Fruit fly (Drosophila melanogaster) whole organism: ENCODE measurements around the gene Daao2.
A peak's percentile ranks its signal among the peaks of the same experiment; 100 is the strongest.

Experiments
- CG8478 ChIP-seq: fragments of >200 bp; optimal IDR thresholded peaks from 2 replicates; lab custom pipeline; 2018; ENCODE audit warnings: inconsistent platforms
- Dll ChIP-seq: fragments of >200 bp; optimal IDR thresholded peaks from 2 replicates; lab custom pipeline; 2017
- EcR ChIP-seq, 2 experiments: fragments of >200 bp; optimal IDR thresholded peaks; 2 replicates each; lab custom pipeline; 2017; ENCODE audit warnings: missing biosample characterization in 2 of 2, missing genetic modification characterization in 2 of 2, missing genetic modification reagents in 2 of 2
- pan ChIP-seq: fragments of >200 bp; optimal IDR thresholded peaks from 2 replicates; lab custom pipeline; 2017
- psq ChIP-seq: fragments of >200 bp; optimal IDR thresholded peaks from 2 replicates; lab custom pipeline; 2017
- usp ChIP-seq: fragments of >200 bp; optimal IDR thresholded peaks from 2 replicates; lab custom pipeline; 2017; ENCODE audit warnings: missing biosample characterization, missing genetic modification characterization, mixed read lengths

Gene Daao2

DNA sequence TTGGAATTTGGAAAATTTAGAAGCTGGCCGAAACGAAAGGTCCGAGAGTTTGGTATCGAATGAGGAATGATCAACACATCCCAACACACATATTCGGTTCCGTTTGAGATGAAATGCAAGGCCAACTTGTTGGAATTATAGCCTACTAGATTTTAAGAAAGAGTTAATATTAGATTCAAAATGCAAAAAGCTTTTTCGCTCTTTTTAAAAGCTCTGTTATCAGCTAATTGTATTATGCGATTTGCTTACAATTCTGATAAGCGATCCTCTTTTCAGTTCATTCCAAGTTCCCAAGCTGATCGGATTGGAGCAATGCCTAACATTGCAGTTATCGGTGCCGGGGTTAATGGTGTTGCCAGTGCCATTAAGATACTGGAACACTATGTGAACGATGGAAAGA, at the start of gene Daao2, which contains the start of gene CG17377:
TSS of gene Daao2 (plus strand) at position 272 of the 400 bp plus-strand sequence.
TSS of gene CG17377 (minus strand) at position 101 of the 400 bp plus-strand sequence.
- TF ChIP-seq psq (lab: Kevin White, UChicago) (no peak), CG8478 (lab: Kevin White, UChicago) (no peak), pan (lab: Kevin White, UChicago) (no peak), Dll (lab: Kevin White, UChicago) (no peak), usp (GFP tag; lab: Kevin White, UChicago) (no peak), EcR (GFP tag; optimal IDR thresholded peaks at IDR 0.05; lab: Kevin White, UChicago) (no peak)

- TF ChIP-seq CG8478 (lab: Kevin White, UChicago), result no peak
- no peak for TF ChIP-seq usp (GFP tag; lab: Kevin White, UChicago)
- TF ChIP-seq EcR (GFP tag; optimal IDR thresholded peaks at IDR 0.05; lab: Kevin White, UChicago), result no peak
- TF ChIP-seq pan (lab: Kevin White, UChicago), result no peak
- TF ChIP-seq Dll (lab: Kevin White, UChicago), result no peak
- no peak for TF ChIP-seq psq (lab: Kevin White, UChicago)
Measured at dm6 chr2L:6759528-6759927, 43.3 kb upstream of the Daao2 start, which contains the start of gene CG11322. TSS of gene CG11322 (minus strand) at chr2L:6759628.

dm6 chr2L:6772655-6773054, 30.2 kb upstream of the Daao2 start, which contains the start of gene LUBEL:
TSS of gene LUBEL (minus strand) at chr2L:6772755.
- no peak for TF ChIP-seq CG8478 (lab: Kevin White, UChicago)
- no peak for TF ChIP-seq usp (GFP tag; lab: Kevin White, UChicago)
- no peak for TF ChIP-seq Dll (lab: Kevin White, UChicago)
- TF ChIP-seq EcR (GFP tag; optimal IDR thresholded peaks at IDR 0.05; lab: Kevin White, UChicago), result no peak
- TF ChIP-seq psq (lab: Kevin White, UChicago), result no peak
- no peak for TF ChIP-seq pan (lab: Kevin White, UChicago)

- TF ChIP-seq usp (GFP tag; lab: Kevin White, UChicago), result no peak
- TF ChIP-seq EcR (GFP tag; optimal IDR thresholded peaks at IDR 0.05; lab: Kevin White, UChicago), result no peak
- no peak for TF ChIP-seq CG8478 (lab: Kevin White, UChicago)
Measured at dm6 chr2L:6773645-6774044, 29.2 kb upstream of the Daao2 start, which contains the start of gene CG17378. TSS of gene CG17378 (plus strand) at chr2L:6774041.

- TF ChIP-seq EcR (GFP tag; optimal IDR thresholded peaks at IDR 0.05; lab: Kevin White, UChicago) (no peak), usp (GFP tag; lab: Kevin White, UChicago) (no peak), Dll (lab: Kevin White, UChicago) (no peak), pan (lab: Kevin White, UChicago) (no peak), CG8478 (lab: Kevin White, UChicago) (no peak)
Measured at dm6 chr2L:6774853-6775252, 28.0 kb upstream of the Daao2 start.

dm6 chr2L:6783395-6783794, 19.4 kb upstream of the Daao2 start:
- TF ChIP-seq usp (GFP tag; lab: Kevin White, UChicago), result no peak
- no peak for TF ChIP-seq Dll (lab: Kevin White, UChicago)
- TF ChIP-seq CG8478 (lab: Kevin White, UChicago), result no peak
- TF ChIP-seq pan (lab: Kevin White, UChicago), result no peak
- TF ChIP-seq psq (lab: Kevin White, UChicago), result no peak
- no peak for TF ChIP-seq EcR (GFP tag; optimal IDR thresholded peaks at IDR 0.05; lab: Kevin White, UChicago)

DNA sequence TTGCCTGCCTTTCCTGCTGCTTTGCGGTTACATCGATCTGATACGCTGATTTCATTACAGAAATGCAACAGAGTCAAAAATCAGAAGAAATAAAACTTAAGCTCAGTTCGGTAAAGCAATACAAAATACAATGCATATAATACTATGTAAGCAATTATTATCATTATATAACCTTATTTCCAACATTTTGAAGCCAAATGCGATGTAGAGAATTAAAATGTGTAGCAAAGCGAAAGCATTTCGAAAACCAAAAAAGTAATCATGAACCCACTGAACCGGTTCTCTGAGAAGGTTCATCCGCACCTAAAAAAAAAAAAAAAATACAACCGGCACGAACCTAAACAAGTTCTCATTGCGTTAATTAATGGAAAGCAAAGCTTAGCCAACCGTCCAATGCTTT, 18.6 kb upstream of the Daao2 start:
- TF ChIP-seq Dll (lab: Kevin White, UChicago) (no peak), pan (lab: Kevin White, UChicago) (no peak), psq (lab: Kevin White, UChicago) (no peak), CG8478 (lab: Kevin White, UChicago) (no peak), EcR (GFP tag; optimal IDR thresholded peaks at IDR 0.05; lab: Kevin White, UChicago) (no peak), usp (GFP tag; lab: Kevin White, UChicago) (no peak)

DNA sequence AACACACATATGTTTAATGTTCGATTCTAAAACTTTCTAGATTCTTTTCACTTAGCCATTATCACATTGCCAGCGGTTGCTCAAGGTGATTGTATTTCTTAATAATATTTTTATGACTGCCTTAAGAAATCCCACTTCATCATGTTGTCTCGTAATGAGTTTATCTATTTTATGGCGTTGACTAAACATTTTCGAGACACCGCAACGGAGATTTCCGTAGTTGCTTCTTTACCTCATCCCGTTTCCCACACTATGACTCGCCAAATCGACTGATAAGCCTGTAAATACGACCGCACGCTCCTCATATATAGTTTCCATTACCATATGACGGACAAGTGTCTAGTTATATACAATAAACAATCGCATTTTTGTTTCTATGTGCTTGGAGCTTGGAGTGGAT, 17.2 kb upstream of the Daao2 start:
- TF ChIP-seq usp (GFP tag; lab: Kevin White, UChicago) (no peak), pan (lab: Kevin White, UChicago) (no peak), EcR (GFP tag; optimal IDR thresholded peaks at IDR 0.05; lab: Kevin White, UChicago) (no peak), CG8478 (lab: Kevin White, UChicago) (no peak), psq (lab: Kevin White, UChicago) (no peak), Dll (lab: Kevin White, UChicago) (no peak)

DNA sequence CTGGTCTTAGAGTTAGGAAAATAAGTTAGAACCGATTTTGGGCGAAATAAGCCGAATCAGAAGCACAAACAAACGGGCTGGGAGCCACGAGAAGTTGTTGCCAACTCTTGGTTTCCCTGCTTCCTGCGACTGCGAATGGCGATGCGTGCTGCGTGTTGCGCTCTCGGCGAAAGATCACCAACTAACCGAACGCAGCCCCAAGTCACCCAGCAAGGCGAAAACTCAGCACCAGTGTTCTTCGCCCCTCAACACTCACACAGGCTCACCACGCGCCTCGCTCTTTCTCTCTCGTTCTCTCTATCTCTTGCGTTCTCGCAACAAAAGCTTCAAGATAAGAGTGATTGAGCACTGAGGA, 16.2 kb upstream of the Daao2 start, which contains the start of gene nrv1:
TSS of gene nrv1 (minus strand) at position 188 of the 355 bp plus-strand sequence.
- TF ChIP-seq Dll (lab: Kevin White, UChicago), result peak; percentile 91
- TF ChIP-seq EcR (GFP tag; optimal IDR thresholded peaks at IDR 0.05; lab: Kevin White, UChicago), result no peak

dm6 chr2L:6787029-6787972, 15.5 kb upstream of the Daao2 start:
- TF ChIP-seq Dll (lab: Kevin White, UChicago), result peak; percentile 91
- TF ChIP-seq psq (lab: Kevin White, UChicago), result no peak
- TF ChIP-seq EcR (GFP tag; optimal IDR thresholded peaks at IDR 0.05; lab: Kevin White, UChicago), result peak; percentile 76 to 79
- TF ChIP-seq usp (GFP tag; lab: Kevin White, UChicago), result no peak
- peak; percentile 36 for TF ChIP-seq CG8478 (lab: Kevin White, UChicago)

DNA sequence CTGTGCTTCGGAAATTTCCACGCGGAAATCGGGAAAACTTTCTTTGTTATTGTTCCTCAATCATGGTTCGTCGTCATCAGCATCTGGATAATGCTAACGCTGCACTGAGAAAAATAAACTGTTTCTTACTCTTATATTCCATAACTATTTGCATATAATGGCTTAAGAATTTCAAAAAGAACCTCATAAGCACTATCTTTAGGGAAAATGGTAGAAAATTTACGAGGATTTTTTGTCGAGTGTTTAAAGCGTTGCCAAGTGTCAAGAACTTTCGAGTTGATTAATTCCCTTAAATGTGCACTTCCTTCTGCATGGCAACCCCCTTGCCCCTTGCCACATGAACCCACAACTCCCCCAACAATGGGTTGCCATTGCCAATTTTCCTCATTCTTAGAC, 14.8 kb upstream of the Daao2 start:
- no peak for TF ChIP-seq usp (GFP tag; lab: Kevin White, UChicago)
- TF ChIP-seq pan (lab: Kevin White, UChicago), result no peak
- TF ChIP-seq CG8478 (lab: Kevin White, UChicago), result no peak
- TF ChIP-seq EcR (GFP tag; optimal IDR thresholded peaks at IDR 0.05; lab: Kevin White, UChicago), result no peak
- TF ChIP-seq psq (lab: Kevin White, UChicago), result no peak
- TF ChIP-seq Dll (lab: Kevin White, UChicago), result no peak
